Worm (Caenorhabditis elegans) whole organism, L4 larva: ENCODE measurements around the gene ttr-23.
A peak's percentile ranks its signal among the peaks of the same experiment; 100 is the strongest.

ENCODE experiments used
- F10B5.3 ChIP-seq: sonication (generic microtip); optimal IDR thresholded peaks from 2 replicates; lab custom pipeline; 2016; ENCODE audit warnings: mild to moderate bottlenecking, missing genetic modification characterization, missing compliant biosample characterization
- R02D3.7 ChIP-seq: fragments of 150-350 bp; sonication (generic microtip); optimal IDR thresholded peaks from 3 replicates; lab custom pipeline; 2014; ENCODE audit warnings: missing biosample characterization, missing genetic modification characterization
- Y48G9A.11 ChIP-seq: fragments of 200-800 bp; sonication (Bioruptor generic); IDR thresholded peaks from 2 replicates; pipeline ENCODE4 v1.3.6; 2022; ENCODE audit warnings: missing genetic modification reagents, missing genetic modification characterization, missing compliant biosample characterization
- ZK337.2 ChIP-seq: fragments of 200-800 bp; sonication (Bioruptor generic); IDR thresholded peaks from 2 replicates; pipeline ENCODE4 v1.3.6; 2022; ENCODE audit warnings: missing genetic modification reagents, missing genetic modification characterization, missing compliant biosample characterization
- ZK546.5 ChIP-seq, 2 experiments: sonication (generic microtip); optimal IDR thresholded peaks; 2 replicates each; lab custom pipeline; 2017; ENCODE audit warnings: missing biosample characterization in 2 of 2, missing genetic modification characterization in 2 of 2
- aha-1 ChIP-seq: fragments of 150-350 bp; peaks from one replicate; lab custom pipeline; 2014; ENCODE audit warnings: missing biosample characterization, missing genetic modification characterization
- arid-1 ChIP-seq: fragments of 200-800 bp; sonication (Bioruptor generic); conservative IDR thresholded peaks from 2 replicates; pipeline ENCODE4 v1.3.6; 2022; ENCODE audit warnings: missing genetic modification reagents, missing genetic modification characterization, missing compliant biosample characterization
- ceh-28 ChIP-seq: fragments of 150-350 bp; optimal IDR thresholded peaks from 2 replicates; lab custom pipeline; 2014; ENCODE audit warnings: missing biosample characterization, missing genetic modification reagents, missing genetic modification characterization
- ceh-32 ChIP-seq: sonication (generic microtip); optimal IDR thresholded peaks from 2 replicates; lab custom pipeline; 2016; ENCODE audit warnings: mild to moderate bottlenecking, missing genetic modification characterization, missing compliant biosample characterization; ENCODE audit not compliant: poor library complexity
- ctbp-1 ChIP-seq: fragments of 200-800 bp; sonication (Bioruptor generic); IDR thresholded peaks from 2 replicates; pipeline ENCODE4 v1.3.6; 2022; ENCODE audit warnings: missing genetic modification reagents, missing genetic modification characterization, missing compliant biosample characterization
- daf-12 ChIP-seq: fragments of 150-350 bp; optimal IDR thresholded peaks from 2 replicates; lab custom pipeline; 2014; ENCODE audit warnings: missing biosample characterization, missing genetic modification reagents, missing genetic modification characterization
- daf-16 ChIP-seq, 3 experiments: sonication (generic microtip); optimal IDR thresholded peaks; 2 replicates each; lab custom pipeline; 2016 to 2017; ENCODE audit warnings: missing genetic modification characterization in 3 of 3, missing genetic modification reagents in 3 of 3, mild to moderate bottlenecking in 2 of 3, missing compliant biosample characterization in 2 of 3, missing biosample characterization in 1 of 3, moderate library complexity in 1 of 3
- duxl-1 ChIP-seq: sonication (generic microtip); optimal IDR thresholded peaks from 2 replicates; lab custom pipeline; 2016; ENCODE audit warnings: mild to moderate bottlenecking, missing genetic modification characterization, moderate library complexity, missing compliant biosample characterization; ENCODE audit not compliant: poor library complexity
- dve-1 ChIP-seq: sonication (generic microtip); optimal IDR thresholded peaks from 2 replicates; lab custom pipeline; 2017; ENCODE audit warnings: antibody characterized with exemption, mild to moderate bottlenecking, missing genetic modification characterization, missing compliant biosample characterization; ENCODE audit not compliant: insufficient read depth
- lim-7 ChIP-seq: fragments of 200-800 bp; sonication (Bioruptor generic); IDR thresholded peaks from 2 replicates; pipeline ENCODE4 v1.3.6; 2022; ENCODE audit warnings: missing genetic modification characterization, missing compliant biosample characterization
- lsy-2 ChIP-seq, 2 experiments: fragments of 150-350 bp in 1 of 2; sonication (generic microtip) in 1 of 2; optimal IDR thresholded peaks; 2 replicates each; lab custom pipeline; 2014 to 2017; ENCODE audit warnings: missing biosample characterization in 2 of 2, missing genetic modification characterization in 2 of 2
- madf-9 ChIP-seq: fragments of 200-800 bp; sonication (Bioruptor generic); conservative IDR thresholded peaks from 2 replicates; pipeline ENCODE4 v1.3.6; 2022; ENCODE audit warnings: missing genetic modification reagents, missing genetic modification characterization, missing compliant biosample characterization
- nhr-111 ChIP-seq: fragments of 200-800 bp; sonication (Bioruptor generic); optimal IDR thresholded peaks from 2 replicates; lab custom pipeline; 2018; ENCODE audit warnings: mild to moderate bottlenecking, missing genetic modification characterization, missing compliant biosample characterization
- nhr-25 ChIP-seq: sonication (generic microtip); optimal IDR thresholded peaks from 2 replicates; lab custom pipeline; 2017; ENCODE audit warnings: missing genetic modification characterization, mild to moderate bottlenecking, missing compliant biosample characterization, antibody characterized with exemption, moderate library complexity, borderline replicate concordance; ENCODE audit not compliant: insufficient read depth
- nhr-28 ChIP-seq: fragments of 150-350 bp; optimal IDR thresholded peaks from 2 replicates; lab custom pipeline; 2014; ENCODE audit warnings: missing biosample characterization, missing genetic modification characterization
- nhr-6 ChIP-seq: fragments of 150-350 bp; optimal IDR thresholded peaks from 2 replicates; lab custom pipeline; 2014; ENCODE audit warnings: missing biosample characterization, missing genetic modification characterization
- set-16 ChIP-seq: fragments of 200-800 bp; sonication (Bioruptor generic); IDR thresholded peaks from 2 replicates; pipeline ENCODE4 v1.3.6; 2022; ENCODE audit warnings: missing genetic modification reagents, missing genetic modification characterization, missing compliant biosample characterization
- snpc-4 ChIP-seq: fragments of 150-350 bp; optimal IDR thresholded peaks from 2 replicates; lab custom pipeline; 2014; ENCODE audit warnings: missing biosample characterization, missing genetic modification characterization
- tag-97 ChIP-seq: fragments of 200-800 bp; sonication (Bioruptor generic); IDR thresholded peaks from 2 replicates; pipeline ENCODE4 v1.3.6; 2022; ENCODE audit warnings: missing genetic modification characterization, missing compliant biosample characterization
- unc-62 ChIP-seq, 3 experiments: fragments of 150-350 bp in 1 of 3; sonication (generic microtip); optimal IDR thresholded peaks in 2 of 3; peaks in 1 of 3; 1 replicate in 1 of 3; 2 replicates in 2 of 3; lab custom pipeline; 2014 to 2017; ENCODE audit warnings: missing biosample characterization in 3 of 3, missing genetic modification characterization in 3 of 3, missing genetic modification reagents in 3 of 3, missing genotype in 1 of 3
- vab-7 ChIP-seq: fragments of 200-800 bp; sonication (Bioruptor generic); IDR thresholded peaks from 2 replicates; pipeline ENCODE4 v1.3.6; 2022; ENCODE audit warnings: missing genetic modification reagents, missing genetic modification characterization, missing compliant biosample characterization
- zip-11 ChIP-seq: fragments of 200-800 bp; sonication (Bioruptor generic); IDR thresholded peaks from 2 replicates; pipeline ENCODE4 v1.3.6; 2022; ENCODE audit warnings: missing genetic modification characterization, missing compliant biosample characterization
- ztf-11 ChIP-seq: fragments of 150-350 bp; optimal IDR thresholded peaks from 2 replicates; lab custom pipeline; 2014; ENCODE audit warnings: missing biosample characterization, missing genetic modification characterization
- ztf-7 ChIP-seq: fragments of 150-350 bp; optimal IDR thresholded peaks from 2 replicates; lab custom pipeline; 2014; ENCODE audit warnings: missing biosample characterization, missing genetic modification characterization

Gene ttr-23

ce11 chrV:10632758-10633157, 43.1 kb upstream of the ttr-23 start, which contains the start of gene mab-23:
Gene mab-23, plus strand, starts transcription at chrV:10633058.
- TF ChIP-seq madf-9 (GFP tag; lab: Robert Waterston, UW) (no peak), nhr-6 (tag; lab: Kevin White, UChicago) (no peak), ztf-7 (tag; lab: Kevin White, UChicago) (no peak), snpc-4 (no peak), duxl-1 (tag; lab: Kevin White, UChicago) (no peak), ztf-11 (tag; lab: Kevin White, UChicago) (no peak), tag-97 (GFP tag; lab: Robert Waterston, UW) (no peak), zip-11 (GFP tag; lab: Robert Waterston, UW) (no peak), arid-1 (no peak), ceh-32 (tag; lab: Kevin White, UChicago) (no peak), ceh-28 (tag; lab: Kevin White, UChicago) (no peak)

ce11 chrV:10630497-10630896, 40.8 kb upstream of the ttr-23 start:
- TF ChIP-seq aha-1 (tag; lab: Kevin White, UChicago) (peak; percentile 42), lsy-2 (tag; optimal IDR thresholded peaks at IDR 0.05; lab: Kevin White, UChicago) (no peak), unc-62 (GFP tag; optimal IDR thresholded peaks at IDR 0.05 in 1 of 2; lab: Kevin White, UChicago) (peak in 1 of 2 experiments; percentile 98), unc-62 (tag; optimal IDR thresholded peaks at IDR 0.05; lab: Kevin White, UChicago) (no peak)
- TF ChIP-seq, all 104 proteins: peak for 2

- TF ChIP-seq nhr-28: no peak
- no peak for TF ChIP-seq set-16 (GFP tag; lab: Robert Waterston, UW)
- no peak for TF ChIP-seq F10B5.3 (tag; lab: Kevin White, UChicago)
- no peak for TF ChIP-seq daf-12
- no peak for TF ChIP-seq vab-7 (GFP tag; lab: Robert Waterston, UW)
- TF ChIP-seq duxl-1 (tag; lab: Kevin White, UChicago): no peak
- TF ChIP-seq Y48G9A.11 (GFP tag; lab: Robert Waterston, UW): no peak
- no peak for TF ChIP-seq ctbp-1 (GFP tag; lab: Robert Waterston, UW)
- no peak for TF ChIP-seq nhr-111
- TF ChIP-seq dve-1 (tag; lab: Kevin White, UChicago): no peak
- TF ChIP-seq ZK337.2 (GFP tag; lab: Robert Waterston, UW): no peak
- TF ChIP-seq R02D3.7 (tag; lab: Kevin White, UChicago): no peak
- no peak for TF ChIP-seq nhr-25 (tag; lab: Kevin White, UChicago)
- TF ChIP-seq, all 104 proteins: peak for 0
Observed at ce11 chrV:10615496-10615895, 25.8 kb upstream of the ttr-23 start, which contains the start of gene H09F14.1. Gene H09F14.1, minus strand, starts transcription at chrV:10615596.

- no peak for TF ChIP-seq ceh-32 (tag; lab: Kevin White, UChicago)
- TF ChIP-seq ZK546.5 (tag; optimal IDR thresholded peaks at IDR 0.05; lab: Kevin White, UChicago): no peak
- TF ChIP-seq unc-62 (GFP tag; optimal IDR thresholded peaks at IDR 0.05 in 1 of 2; lab: Kevin White, UChicago): no peak
- no peak for TF ChIP-seq unc-62 (tag; optimal IDR thresholded peaks at IDR 0.05; lab: Kevin White, UChicago)
- no peak for TF ChIP-seq ztf-11 (tag; lab: Kevin White, UChicago)
- no peak for TF ChIP-seq daf-16 (GFP tag; optimal IDR thresholded peaks at IDR 0.05; lab: Kevin White, UChicago)
- TF ChIP-seq daf-16 (tag; optimal IDR thresholded peaks at IDR 0.05; lab: Kevin White, UChicago): peak; percentile 4
- no peak for TF ChIP-seq lim-7
- TF ChIP-seq aha-1 (tag; lab: Kevin White, UChicago): peak; percentile 96
Observed at ce11 chrV:10602051-10602937, 12.6 kb upstream of the ttr-23 start, which contains the start of gene H27A22.1. Gene H27A22.1, plus strand, starts transcription at chrV:10602555.
